Worm (Caenorhabditis elegans): ENCODE results near the gene K08E4.3.

The K08E4.3 gene

ce11 chrIV:12044844-12045738, 12.5 kb upstream of the K08E4.3 start:
- peak; percentile 22 for TF ChIP-seq nhr-19 (GFP tag; conservative IDR thresholded peaks at IDR 0.05)
- peak; percentile 71 for TF ChIP-seq nhr-20 (tag; optimal IDR thresholded peaks at IDR 0.05)
- TF ChIP-seq nhr-90 (tag; optimal IDR thresholded peaks at IDR 0.05; ENCODE audit: poor library complexity) = peak; percentile 53
- peak in 1 of 3 experiments; percentile 18 for TF ChIP-seq dpl-1 (GFP tag; optimal IDR thresholded peaks at IDR 0.05)
- peak; percentile 48 for TF ChIP-seq nhr-71 (tag; optimal IDR thresholded peaks at IDR 0.05)
- peak in 2 of 6 experiments; percentile 53 to 67 for TF ChIP-seq elt-3 (tag; optimal IDR thresholded peaks at IDR 0.05)
- peak; percentile 92 for TF ChIP-seq nhr-85 (tag)
- TF ChIP-seq ceh-88 (GFP tag; IDR thresholded peaks at IDR 0.05) = no peak
- TF ChIP-seq rnt-1 (tag; optimal IDR thresholded peaks at IDR 0.05) = peak; percentile 31
- TF ChIP-seq fkh-10 (GFP tag; optimal IDR thresholded peaks at IDR 0.05) = no peak
- TF ChIP-seq lin-35 (GFP tag; optimal IDR thresholded peaks at IDR 0.05) = no peak
- peak; percentile 19 for TF ChIP-seq unc-130 (tag; optimal IDR thresholded peaks at IDR 0.05)
- peak; percentile 21 for TF ChIP-seq tbx-2 (tag; optimal IDR thresholded peaks at IDR 0.05)
- peak; percentile 69 for TF ChIP-seq blmp-1 (tag; optimal IDR thresholded peaks at IDR 0.05)
- TF ChIP-seq efl-1 (optimal IDR thresholded peaks at IDR 0.05) = peak in 1 of 2 experiments; percentile 10
- peak in 1 of 2 experiments; percentile 92 for TF ChIP-seq efl-1 (GFP tag; optimal IDR thresholded peaks at IDR 0.05 in 1 of 2)
- no peak for TF ChIP-seq egl-27 (tag; optimal IDR thresholded peaks at IDR 0.05)
- no peak for TF ChIP-seq ceh-90 (tag; optimal IDR thresholded peaks at IDR 0.05)
- peak; percentile 59 for TF ChIP-seq snu-23 (GFP tag; optimal IDR thresholded peaks at IDR 0.05)
- TF ChIP-seq swsn-7 (tag; optimal IDR thresholded peaks at IDR 0.05) = no peak
- TF ChIP-seq lsy-2 (tag; optimal IDR thresholded peaks at IDR 0.05) = peak in 1 of 2 experiments; percentile 23
- peak; percentile 74 for TF ChIP-seq lin-14 (GFP tag; optimal IDR thresholded peaks at IDR 0.05)

ce11 chrIV:12046524-12047203, 10.9 kb upstream of the K08E4.3 start, which contains the start of gene T12G3.2:
T12G3.2 (minus strand) TSS chrIV:12046967.
- TF ChIP-seq nhr-19 (GFP tag; conservative IDR thresholded peaks at IDR 0.05) = peak; percentile 5; the same call in 1 of the 2 replicates
- TF ChIP-seq nhr-71 (tag; optimal IDR thresholded peaks at IDR 0.05) = peak; percentile 52
- TF ChIP-seq nhr-20 (tag; optimal IDR thresholded peaks at IDR 0.05) = peak; percentile 76
- peak; percentile 74 for TF ChIP-seq elt-2 (tag; optimal IDR thresholded peaks at IDR 0.05)
- TF ChIP-seq lin-39 (tag; optimal IDR thresholded peaks at IDR 0.05) = no peak
- no peak for TF ChIP-seq F16B12.6 (tag; optimal IDR thresholded peaks at IDR 0.05)
- TF ChIP-seq efl-1 (optimal IDR thresholded peaks at IDR 0.05) = no peak
- peak in 1 of 2 experiments; percentile 82 for TF ChIP-seq efl-1 (GFP tag; optimal IDR thresholded peaks at IDR 0.05 in 1 of 2)
- TF ChIP-seq isw-1 (GFP tag; IDR thresholded peaks at IDR 0.05) = no peak
- TF ChIP-seq nhr-76 (tag; optimal IDR thresholded peaks at IDR 0.05) = no peak
- TF ChIP-seq ces-1 (GFP tag; optimal IDR thresholded peaks at IDR 0.05) = no peak
- no peak for TF ChIP-seq efl-3 (GFP tag; optimal IDR thresholded peaks at IDR 0.05)
- peak in 1 of 2 experiments; percentile 50 for TF ChIP-seq lsy-2 (tag; optimal IDR thresholded peaks at IDR 0.05)
- peak; percentile 60 for TF ChIP-seq lin-14 (GFP tag; optimal IDR thresholded peaks at IDR 0.05)
- no peak for TF ChIP-seq mep-1 (tag; optimal IDR thresholded peaks at IDR 0.05)
- peak; percentile 86 for TF ChIP-seq nhr-85 (tag)
- peak; percentile 33 for TF ChIP-seq nhr-90 (tag; optimal IDR thresholded peaks at IDR 0.05; ENCODE audit: poor library complexity)
- TF ChIP-seq blmp-1 (tag; optimal IDR thresholded peaks at IDR 0.05) = peak; percentile 20
- TF ChIP-seq fkh-10 (GFP tag; optimal IDR thresholded peaks at IDR 0.05) = no peak
- peak in 1 of 2 experiments; percentile 52 for TF ChIP-seq lin-35 (GFP tag; optimal IDR thresholded peaks at IDR 0.05)
- peak in 2 of 6 experiments; percentile 19 to 71 for TF ChIP-seq elt-3 (tag; optimal IDR thresholded peaks at IDR 0.05)
- TF ChIP-seq snu-23 (GFP tag; optimal IDR thresholded peaks at IDR 0.05) = peak; percentile 40
- no peak for TF ChIP-seq nhr-84 (tag; optimal IDR thresholded peaks at IDR 0.05)

- no peak for TF ChIP-seq aha-1 (tag; optimal IDR thresholded peaks at IDR 0.05)
- no peak for TF ChIP-seq jun-1 (tag; optimal IDR thresholded peaks at IDR 0.05)
- no peak for TF ChIP-seq ces-1 (GFP tag; optimal IDR thresholded peaks at IDR 0.05)
- TF ChIP-seq C04F5.9 (tag; optimal IDR thresholded peaks at IDR 0.05) = no peak
- TF ChIP-seq tlp-1 (tag; optimal IDR thresholded peaks at IDR 0.05) = no peak
- TF ChIP-seq nhr-76 (tag; optimal IDR thresholded peaks at IDR 0.05) = no peak
- TF ChIP-seq mdl-1 (tag; optimal IDR thresholded peaks at IDR 0.05) = no peak
- no peak for TF ChIP-seq efl-1 (optimal IDR thresholded peaks at IDR 0.05)
- TF ChIP-seq efl-1 (GFP tag; optimal IDR thresholded peaks at IDR 0.05 in 1 of 2) = no peak
- TF ChIP-seq ztf-11 (tag; optimal IDR thresholded peaks at IDR 0.05) = no peak
- TF ChIP-seq elt-2 (tag; optimal IDR thresholded peaks at IDR 0.05) = no peak
- TF ChIP-seq fkh-10 (GFP tag; optimal IDR thresholded peaks at IDR 0.05) = no peak
- TF ChIP-seq ama-1 (optimal IDR thresholded peaks at IDR 0.05) = no peak
- TF ChIP-seq dsc-1 (tag; optimal IDR thresholded peaks at IDR 0.05) = no peak
- TF ChIP-seq nhr-47 (tag; optimal IDR thresholded peaks at IDR 0.05) = no peak
- TF ChIP-seq hlh-4 (tag; optimal IDR thresholded peaks at IDR 0.05) = no peak
- no peak for TF ChIP-seq sox-4 (tag; optimal IDR thresholded peaks at IDR 0.05)
These were observed 9.8 kb upstream of the K08E4.3 start, which contains the start of gene T12G3.4 for ce11 chrIV:12047552-12048347. T12G3.4 (plus strand) TSS chrIV:12048256.
